Worm (Caenorhabditis elegans) whole organism, mixed stage, embryonic: ENCODE measurements around the gene srx-12.
"Not testable (repeated sequence)": the region's sequence is repeated elsewhere in the genome, so short reads cannot be mapped to it uniquely, and the experiment has no call there.

Source experiments
- M03D4.4 ChIP-seq: sonication (generic microtip); optimal IDR thresholded peaks from 2 replicates; lab custom pipeline; 2017; ENCODE audit warnings: mild to moderate bottlenecking, missing genetic modification characterization, missing compliant biosample characterization
- bed-3 ChIP-seq: fragments of 200-800 bp; sonication (Bioruptor generic); optimal IDR thresholded peaks from 3 replicates; lab custom pipeline; 2018; ENCODE audit warnings: mild to moderate bottlenecking, missing genetic modification characterization, moderate library complexity, missing compliant biosample characterization
- blmp-1 ChIP-seq: fragments of 150-350 bp; optimal IDR thresholded peaks from 2 replicates; lab custom pipeline; 2014; ENCODE audit warnings: missing biosample characterization, missing genetic modification characterization
- ceh-39 ChIP-seq: fragments of 150-350 bp; optimal IDR thresholded peaks from 2 replicates; lab custom pipeline; 2014; ENCODE audit warnings: missing biosample characterization, missing genetic modification characterization
- ceh-83 ChIP-seq: fragments of 200-800 bp; sonication (Bioruptor generic); optimal IDR thresholded peaks from 2 replicates; lab custom pipeline; 2018; ENCODE audit warnings: mild to moderate bottlenecking, missing genetic modification characterization, missing compliant biosample characterization
- ces-1 ChIP-seq: fragments of 150-350 bp; optimal IDR thresholded peaks from 2 replicates; lab custom pipeline; 2014; ENCODE audit warnings: missing biosample characterization, missing genetic modification reagents, missing genetic modification characterization
- cnd-1 ChIP-seq: fragments of 200-800 bp; sonication (Bioruptor generic); optimal IDR thresholded peaks from 2 replicates; lab custom pipeline; 2018; ENCODE audit warnings: mild to moderate bottlenecking, missing genetic modification characterization, missing compliant biosample characterization
- drap-1 ChIP-seq: fragments of 200-800 bp; sonication (Bioruptor generic); optimal IDR thresholded peaks from 3 replicates; lab custom pipeline; 2018; ENCODE audit warnings: mild to moderate bottlenecking, missing genetic modification characterization, missing compliant biosample characterization
- elt-1 ChIP-seq: sonication (generic microtip); optimal IDR thresholded peaks from 2 replicates; lab custom pipeline; 2017; ENCODE audit warnings: missing genetic modification characterization, mild to moderate bottlenecking, missing compliant biosample characterization, antibody characterized with exemption, moderate library complexity, borderline replicate concordance; ENCODE audit not compliant: insufficient read depth
- flh-1 ChIP-seq: fragments of 200-800 bp; sonication (Bioruptor generic); optimal IDR thresholded peaks from 2 replicates; lab custom pipeline; 2018; ENCODE audit warnings: mild to moderate bottlenecking, missing genetic modification characterization, moderate library complexity, missing compliant biosample characterization
- ham-2 ChIP-seq: fragments of 200-800 bp; sonication (Bioruptor generic); optimal IDR thresholded peaks from 2 replicates; lab custom pipeline; 2018; ENCODE audit warnings: mild to moderate bottlenecking, missing genetic modification characterization, missing compliant biosample characterization
- hlh-1 ChIP-seq: fragments of 150-350 bp; optimal IDR thresholded peaks from 2 replicates; lab custom pipeline; 2014; ENCODE audit warnings: missing biosample characterization, missing genetic modification reagents, missing genetic modification characterization
- lin-13 ChIP-seq: fragments of 150-350 bp; optimal IDR thresholded peaks from 2 replicates; lab custom pipeline; 2014; ENCODE audit warnings: missing biosample characterization, missing genetic modification characterization
- lin-32 ChIP-seq: fragments of 200-800 bp; sonication (Bioruptor generic); optimal IDR thresholded peaks from 2 replicates; lab custom pipeline; 2018; ENCODE audit warnings: mild to moderate bottlenecking, missing genetic modification characterization, missing compliant biosample characterization
- mab-5 ChIP-seq: fragments of 150-350 bp; optimal IDR thresholded peaks from 2 replicates; lab custom pipeline; 2014; ENCODE audit warnings: missing biosample characterization, missing genetic modification characterization
- mep-1 ChIP-seq: fragments of 150-350 bp; optimal IDR thresholded peaks from 2 replicates; lab custom pipeline; 2017; ENCODE audit warnings: missing biosample characterization, missing genetic modification reagents, missing genetic modification characterization, inconsistent platforms
- mls-2 ChIP-seq: sonication (generic microtip); optimal IDR thresholded peaks from 2 replicates; lab custom pipeline; 2016; ENCODE audit warnings: mild to moderate bottlenecking, missing genetic modification characterization, moderate library complexity, missing compliant biosample characterization
- nhr-12 ChIP-seq: fragments of 150-350 bp; optimal IDR thresholded peaks from 2 replicates; lab custom pipeline; 2014; ENCODE audit warnings: missing biosample characterization, missing genetic modification characterization
- nhr-2 ChIP-seq: fragments of 150-350 bp; optimal IDR thresholded peaks from 2 replicates; lab custom pipeline; 2014; ENCODE audit warnings: missing biosample characterization, missing genetic modification characterization
- nhr-237 ChIP-seq: fragments of 150-350 bp; optimal IDR thresholded peaks from 2 replicates; lab custom pipeline; 2014; ENCODE audit warnings: missing biosample characterization, missing genetic modification characterization
- sem-2 ChIP-seq: fragments of 200-800 bp; sonication (Bioruptor generic); optimal IDR thresholded peaks from 2 replicates; lab custom pipeline; 2018; ENCODE audit warnings: mild to moderate bottlenecking, missing genetic modification characterization, missing compliant biosample characterization
- snpc-4 ChIP-seq: fragments of 150-350 bp; optimal IDR thresholded peaks from 2 replicates; lab custom pipeline; 2014; ENCODE audit warnings: missing biosample characterization, missing genetic modification characterization
- sptf-1 ChIP-seq: sonication (generic microtip); optimal IDR thresholded peaks from 2 replicates; lab custom pipeline; 2017; ENCODE audit warnings: mild to moderate bottlenecking, missing genetic modification characterization, moderate library complexity, missing compliant biosample characterization
- tbx-8 ChIP-seq: fragments of 200-800 bp; sonication (Bioruptor generic); optimal IDR thresholded peaks from 2 replicates; lab custom pipeline; 2018; ENCODE audit warnings: mild to moderate bottlenecking, missing genetic modification characterization, moderate library complexity, missing compliant biosample characterization
- unc-39 ChIP-seq: fragments of 150-350 bp; optimal IDR thresholded peaks from 2 replicates; lab custom pipeline; 2014; ENCODE audit warnings: missing biosample characterization, missing genetic modification characterization
- unc-62 ChIP-seq: fragments of 150-350 bp; optimal IDR thresholded peaks from 2 replicates; lab custom pipeline; 2014; ENCODE audit warnings: missing biosample characterization, missing genetic modification reagents, missing genetic modification characterization
- zip-8 ChIP-seq: fragments of 150-350 bp; optimal IDR thresholded peaks from 2 replicates; lab custom pipeline; 2014; ENCODE audit warnings: missing biosample characterization, missing genetic modification characterization
- ztf-11 ChIP-seq: fragments of 150-350 bp; optimal IDR thresholded peaks from 2 replicates; lab custom pipeline; 2014; ENCODE audit warnings: missing biosample characterization, missing genetic modification characterization

The srx-12 gene

ce11 chrIV:1040537-1040936, 5.2 kb upstream of the srx-12 start:
- no peak for TF ChIP-seq nhr-2 (tag; lab: Kevin White, UChicago)
- no peak for TF ChIP-seq lin-13 (tag; lab: Kevin White, UChicago)
- no peak for TF ChIP-seq nhr-237 (tag; lab: Kevin White, UChicago)
- no peak for TF ChIP-seq drap-1 (GFP tag; lab: Kevin White, UChicago)
- TF ChIP-seq flh-1: no peak
- TF ChIP-seq blmp-1 (tag; lab: Kevin White, UChicago): no peak
- TF ChIP-seq ceh-83: no peak
- no peak for TF ChIP-seq elt-1 (tag; lab: Kevin White, UChicago)
- no peak for TF ChIP-seq sptf-1
- TF ChIP-seq ham-2 (GFP tag; lab: Kevin White, UChicago): no peak
- no peak for TF ChIP-seq nhr-12
- no peak for TF ChIP-seq mep-1
- TF ChIP-seq cnd-1 (tag; lab: Kevin White, UChicago): no peak
- TF ChIP-seq sem-2 (GFP tag; lab: Kevin White, UChicago): no peak
- no peak for TF ChIP-seq mls-2 (tag; lab: Kevin White, UChicago)
- TF ChIP-seq bed-3 (GFP tag; lab: Kevin White, UChicago): no peak
- TF ChIP-seq snpc-4: no peak
- no peak for TF ChIP-seq M03D4.4 (tag; lab: Kevin White, UChicago)

DNA sequence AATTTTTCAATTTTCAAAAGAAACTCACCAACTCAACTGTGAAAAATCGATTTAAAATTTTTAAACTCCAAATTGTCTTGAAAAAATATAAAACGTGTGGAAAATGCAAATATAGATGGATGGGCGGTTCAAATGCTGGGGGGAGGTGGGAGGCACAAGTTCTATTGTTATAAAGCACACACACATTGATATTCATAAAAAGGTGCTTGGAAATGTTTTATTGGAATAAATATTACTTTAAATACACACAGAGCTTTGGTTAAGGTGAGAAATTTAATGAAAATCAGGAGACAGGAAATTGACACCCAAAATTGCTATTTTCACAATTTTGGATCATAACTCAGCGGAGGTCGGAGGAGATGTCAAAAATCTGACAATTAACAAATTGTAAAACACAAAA, 1.5 kb upstream of the srx-12 start, which contains the start of gene Y55F3AM.11:
Y55F3AM.11 (minus strand) TSS at position 101 of the 400 bp plus-strand sequence.
- TF ChIP-seq ces-1 (GFP tag; lab: Kevin White, UChicago): no peak
- no peak for TF ChIP-seq zip-8 (tag; lab: Kevin White, UChicago)
- no peak for TF ChIP-seq drap-1 (GFP tag; lab: Kevin White, UChicago)

DNA sequence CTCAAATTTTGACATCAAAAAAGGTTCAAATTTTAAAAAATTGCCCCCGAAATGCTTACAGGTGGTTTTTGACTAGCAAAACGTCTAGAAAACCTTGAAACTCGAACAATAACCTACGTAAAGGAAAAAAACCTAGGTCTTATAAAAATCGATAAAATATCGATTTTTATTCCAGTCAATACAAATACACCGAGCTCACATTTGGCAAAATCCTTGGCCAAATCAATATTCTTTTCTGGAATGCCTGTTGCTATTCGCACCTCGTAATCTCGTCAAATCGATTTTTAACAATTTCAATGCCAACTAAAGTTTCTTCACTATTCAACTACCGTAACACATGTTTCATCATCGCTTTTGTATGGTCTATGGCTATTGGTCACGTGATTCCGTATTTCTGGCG, 1.2 kb downstream of the srx-12 start:
- TF ChIP-seq lin-32 (no peak), elt-1 (tag; lab: Kevin White, UChicago) (no peak), sem-2 (GFP tag; lab: Kevin White, UChicago) (no peak), nhr-237 (tag; lab: Kevin White, UChicago) (no peak), zip-8 (tag; lab: Kevin White, UChicago) (no peak), unc-39 (tag; lab: Kevin White, UChicago) (no peak), ces-1 (GFP tag; lab: Kevin White, UChicago) (no peak), ceh-39 (tag; lab: Kevin White, UChicago) (no peak), mls-2 (tag; lab: Kevin White, UChicago) (no peak), nhr-12 (no peak)

ce11 chrIV:1051636-1052133, 5.9 kb downstream of the srx-12 start, which contains the start of gene Y55F3AM.21:
Y55F3AM.21 (minus strand) TSS chrIV:1051686.
- TF ChIP-seq nhr-2 (tag; lab: Kevin White, UChicago); unc-39 (tag; lab: Kevin White, UChicago); unc-62 (GFP tag; lab: Kevin White, UChicago): not testable (repeated sequence)

ce11 chrIV:1053989-1054388, 8.2 kb downstream of the srx-12 start:
- TF ChIP-seq snpc-4: no peak
- TF ChIP-seq sem-2 (GFP tag; lab: Kevin White, UChicago): no peak
- TF ChIP-seq lin-32: no peak
- TF ChIP-seq tbx-8 (GFP tag; lab: Kevin White, UChicago): no peak
- TF ChIP-seq lin-13 (tag; lab: Kevin White, UChicago): no peak

DNA sequence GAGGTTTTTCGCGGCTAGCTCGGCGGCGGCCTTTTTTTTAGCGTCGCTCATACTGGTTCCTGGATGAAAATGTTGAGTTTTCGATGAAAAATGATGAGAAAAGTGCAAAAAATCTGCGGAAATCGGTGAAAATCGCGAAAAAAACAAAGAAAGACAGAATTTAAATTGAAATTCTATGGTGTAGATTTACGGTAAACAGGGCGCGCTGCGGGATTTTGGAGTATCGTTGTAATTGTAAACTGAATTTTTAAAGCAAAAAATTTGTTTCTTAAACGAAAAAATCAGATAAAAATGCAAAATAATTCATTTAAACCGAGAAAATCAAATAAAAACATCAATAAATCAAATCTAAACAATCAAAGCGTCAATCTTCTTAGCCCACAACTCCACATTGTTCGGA, 9.0 kb downstream of the srx-12 start, which contains the start of gene dcap-1:
dcap-1 (minus strand) TSS at position 59 of the 400 bp plus-strand sequence.
- TF ChIP-seq mab-5 (no peak), lin-32 (no peak), hlh-1 (tag; lab: Kevin White, UChicago) (no peak), ces-1 (GFP tag; lab: Kevin White, UChicago) (peak; percentile 42), ztf-11 (tag; lab: Kevin White, UChicago) (no peak), mls-2 (tag; lab: Kevin White, UChicago) (no peak)
